Worm (Caenorhabditis elegans) whole organism, L3 larva: ENCODE measurements around the gene C25D7.5.

ENCODE experiments used
- R02D3.7 ChIP-seq: fragments of 150-350 bp; optimal IDR thresholded peaks from 2 replicates; lab custom pipeline; 2014; ENCODE audit warnings: missing biosample characterization, missing genetic modification characterization
- ZK546.5 ChIP-seq: sonication (generic microtip); optimal IDR thresholded peaks from 2 replicates; lab custom pipeline; 2017; ENCODE audit warnings: missing biosample characterization, missing genetic modification characterization
- aly-2 ChIP-seq: fragments of 150-350 bp; optimal IDR thresholded peaks from 2 replicates; lab custom pipeline; 2014; ENCODE audit warnings: missing biosample characterization, missing genetic modification characterization
- ama-1 ChIP-seq: fragments of 150-350 bp; optimal IDR thresholded peaks from 2 replicates; lab custom pipeline; 2018
- ceh-16 ChIP-seq: sonication (generic microtip); optimal IDR thresholded peaks from 2 replicates; lab custom pipeline; 2017; ENCODE audit warnings: missing biosample characterization, missing genetic modification characterization
- ceh-28 ChIP-seq: fragments of 150-350 bp; optimal IDR thresholded peaks from 2 replicates; lab custom pipeline; 2014; ENCODE audit warnings: missing biosample characterization, missing genetic modification reagents, missing genetic modification characterization
- ceh-82 ChIP-seq: fragments of 150-350 bp; optimal IDR thresholded peaks from 2 replicates; lab custom pipeline; 2014; ENCODE audit warnings: missing biosample characterization, missing genetic modification characterization
- ceh-9 ChIP-seq: sonication (generic microtip); optimal IDR thresholded peaks from 2 replicates; lab custom pipeline; 2018; ENCODE audit warnings: missing biosample characterization, missing genetic modification characterization
- daf-12 ChIP-seq: fragments of 150-350 bp; optimal IDR thresholded peaks from 2 replicates; lab custom pipeline; 2014; ENCODE audit warnings: missing biosample characterization, missing genetic modification reagents, missing genetic modification characterization
- egl-27 ChIP-seq: sonication (generic microtip); optimal IDR thresholded peaks from 4 replicates; lab custom pipeline; 2017; ENCODE audit warnings: missing biosample characterization, missing genetic modification reagents, missing genetic modification characterization
- egl-5 ChIP-seq: fragments of 150-350 bp; optimal IDR thresholded peaks from 2 replicates; lab custom pipeline; 2017; ENCODE audit warnings: missing biosample characterization, missing genetic modification reagents, missing genetic modification characterization, inconsistent platforms
- elt-1 ChIP-seq: fragments of 150-350 bp; optimal IDR thresholded peaks from 2 replicates; lab custom pipeline; 2014; ENCODE audit warnings: missing biosample characterization, missing genetic modification characterization
- elt-2 ChIP-seq: sonication (generic microtip); optimal IDR thresholded peaks from 2 replicates; lab custom pipeline; 2016; ENCODE audit warnings: missing genetic modification reagents, mild to moderate bottlenecking, missing genetic modification characterization, missing compliant biosample characterization
- elt-3 ChIP-seq, 3 experiments: fragments of 150-350 bp in 1 of 3; sonication (generic microtip) in 2 of 3; optimal IDR thresholded peaks; 2 replicates in 2 of 3; 4 replicates in 1 of 3; lab custom pipeline; 2014 to 2017; ENCODE audit warnings: missing biosample characterization in 3 of 3, missing genetic modification characterization in 3 of 3
- eor-1 ChIP-seq, 2 experiments: fragments of 150-350 bp; optimal IDR thresholded peaks; 2 replicates each; lab custom pipeline; 2014 to 2018; ENCODE audit warnings: missing biosample characterization in 2 of 2, missing genetic modification characterization in 2 of 2
- fkh-10 ChIP-seq: sonication (generic microtip); optimal IDR thresholded peaks from 2 replicates; lab custom pipeline; 2017; ENCODE audit warnings: missing biosample characterization, missing genetic modification reagents, missing genetic modification characterization
- fkh-2 ChIP-seq: fragments of 150-350 bp; optimal IDR thresholded peaks from 2 replicates; lab custom pipeline; 2014; ENCODE audit warnings: missing biosample characterization, missing genetic modification reagents, missing genetic modification characterization
- fos-1 ChIP-seq: fragments of 150-350 bp; optimal IDR thresholded peaks from 2 replicates; lab custom pipeline; 2014; ENCODE audit warnings: missing biosample characterization, missing genetic modification characterization
- hmg-11 ChIP-seq: sonication (generic microtip); optimal IDR thresholded peaks from 2 replicates; lab custom pipeline; 2016; ENCODE audit warnings: missing genetic modification characterization, missing compliant biosample characterization
- jun-1 ChIP-seq: fragments of 150-350 bp; optimal IDR thresholded peaks from 2 replicates; lab custom pipeline; 2014; ENCODE audit warnings: missing biosample characterization, missing genetic modification reagents, missing genetic modification characterization
- lin-15B ChIP-seq: fragments of 150-350 bp; optimal IDR thresholded peaks from 2 replicates; lab custom pipeline; 2014; ENCODE audit warnings: missing biosample characterization, missing genetic modification characterization
- lin-39 ChIP-seq: fragments of 150-350 bp; optimal IDR thresholded peaks from 2 replicates; lab custom pipeline; 2018; ENCODE audit warnings: missing biosample characterization, missing genetic modification reagents, missing genetic modification characterization
- lsy-12 ChIP-seq: sonication (generic microtip); optimal IDR thresholded peaks from 2 replicates; lab custom pipeline; 2016; ENCODE audit warnings: mild to moderate bottlenecking, missing genetic modification characterization, missing compliant biosample characterization
- mdl-1 ChIP-seq: fragments of 150-350 bp; optimal IDR thresholded peaks from 2 replicates; lab custom pipeline; 2014; ENCODE audit warnings: missing biosample characterization, missing genetic modification characterization
- mml-1 ChIP-seq: fragments of 150-350 bp; sonication (generic microtip); optimal IDR thresholded peaks from 3 replicates; lab custom pipeline; 2014; ENCODE audit warnings: missing biosample characterization, missing genetic modification characterization
- nfya-1 ChIP-seq: sonication (generic microtip); optimal IDR thresholded peaks from 2 replicates; lab custom pipeline; 2017; ENCODE audit warnings: missing genetic modification characterization, mild to moderate bottlenecking, missing compliant biosample characterization, antibody characterized with exemption, moderate library complexity; ENCODE audit not compliant: insufficient read depth
- nhr-11 ChIP-seq: fragments of 150-350 bp; optimal IDR thresholded peaks from 2 replicates; lab custom pipeline; 2014; ENCODE audit warnings: missing biosample characterization, missing genetic modification characterization
- nhr-12 ChIP-seq: fragments of 150-350 bp; optimal IDR thresholded peaks from 2 replicates; lab custom pipeline; 2014; ENCODE audit warnings: missing biosample characterization, missing genetic modification characterization
- nhr-23 ChIP-seq: fragments of 150-350 bp; optimal IDR thresholded peaks from 2 replicates; lab custom pipeline; 2014; ENCODE audit warnings: missing biosample characterization, missing genetic modification reagents, missing genetic modification characterization
- nhr-237 ChIP-seq: fragments of 150-350 bp; optimal IDR thresholded peaks from 2 replicates; lab custom pipeline; 2014; ENCODE audit warnings: missing biosample characterization, missing genetic modification characterization
- nhr-25 ChIP-seq: sonication (generic microtip); optimal IDR thresholded peaks from 2 replicates; lab custom pipeline; 2017; ENCODE audit warnings: missing biosample characterization, missing genetic modification characterization
- nhr-28 ChIP-seq: fragments of 150-350 bp; optimal IDR thresholded peaks from 2 replicates; lab custom pipeline; 2014; ENCODE audit warnings: missing biosample characterization, missing genetic modification characterization
- nhr-43 ChIP-seq: sonication (generic microtip); optimal IDR thresholded peaks from 2 replicates; lab custom pipeline; 2016; ENCODE audit warnings: mild to moderate bottlenecking, missing genetic modification characterization, missing compliant biosample characterization; ENCODE audit not compliant: poor library complexity, severe bottlenecking
- nhr-67 ChIP-seq: fragments of 150-350 bp; optimal IDR thresholded peaks from 2 replicates; lab custom pipeline; 2014; ENCODE audit warnings: missing biosample characterization, missing genetic modification characterization
- nhr-76 ChIP-seq: fragments of 150-350 bp; sonication (generic microtip); optimal IDR thresholded peaks from 5 replicates; lab custom pipeline; 2014; ENCODE audit warnings: missing biosample characterization, missing genetic modification characterization
- nhr-77 ChIP-seq: fragments of 150-350 bp; optimal IDR thresholded peaks from 2 replicates; lab custom pipeline; 2014; ENCODE audit warnings: missing biosample characterization, missing genetic modification characterization
- pha-4 ChIP-seq: fragments of 150-350 bp; optimal IDR thresholded peaks from 2 replicates; lab custom pipeline; 2014; ENCODE audit warnings: missing biosample characterization, missing genetic modification reagents, missing genetic modification characterization
- pqm-1 ChIP-seq: fragments of 150-350 bp; optimal IDR thresholded peaks from 2 replicates; lab custom pipeline; 2017; ENCODE audit warnings: missing biosample characterization, missing genetic modification characterization, inconsistent platforms
- sea-2 ChIP-seq: fragments of 150-350 bp; sonication (generic microtip); optimal IDR thresholded peaks from 4 replicates; lab custom pipeline; 2014; ENCODE audit warnings: missing biosample characterization, missing genetic modification reagents, missing genetic modification characterization
- skn-1 ChIP-seq: fragments of 150-350 bp; optimal IDR thresholded peaks from 2 replicates; lab custom pipeline; 2014; ENCODE audit warnings: missing biosample characterization, missing genetic modification characterization
- snpc-4 ChIP-seq: fragments of 150-350 bp; optimal IDR thresholded peaks from 2 replicates; lab custom pipeline; 2014; ENCODE audit warnings: missing biosample characterization, missing genetic modification characterization
- tbx-2 ChIP-seq: sonication (generic microtip); optimal IDR thresholded peaks from 2 replicates; lab custom pipeline; 2016; ENCODE audit warnings: mild to moderate bottlenecking, missing genetic modification characterization, missing compliant biosample characterization
- unc-39 ChIP-seq: sonication (generic microtip); optimal IDR thresholded peaks from 4 replicates; lab custom pipeline; 2017; ENCODE audit warnings: missing biosample characterization, missing genetic modification characterization
- unc-62 ChIP-seq: fragments of 150-350 bp; sonication (generic microtip); optimal IDR thresholded peaks from 4 replicates; lab custom pipeline; 2014; ENCODE audit warnings: missing biosample characterization, missing genetic modification reagents, missing genetic modification characterization
- zag-1 ChIP-seq: fragments of 150-350 bp; optimal IDR thresholded peaks from 2 replicates; lab custom pipeline; 2014; ENCODE audit warnings: missing biosample characterization, missing genetic modification characterization
- ztf-11 ChIP-seq: fragments of 150-350 bp; optimal IDR thresholded peaks from 2 replicates; lab custom pipeline; 2014; ENCODE audit warnings: missing biosample characterization, missing genetic modification characterization
- ztf-4 ChIP-seq: fragments of 150-350 bp; optimal IDR thresholded peaks from 2 replicates; lab custom pipeline; 2014; ENCODE audit warnings: missing biosample characterization, missing genetic modification characterization

Gene C25D7.5

ce11 chrV:15082291-15082690 lies 29.8 kb downstream of the C25D7.5 start, which contains the start of the genes C01G10.10 and C01G10.9 (continued):
- TF ChIP-seq eor-1 (tag; optimal IDR thresholded peaks at IDR 0.05; lab: Kevin White, UChicago) (peak in 1 of 2 experiments; percentile 67), nhr-77 (no peak), daf-12 (tag; lab: Kevin White, UChicago) (no peak), R02D3.7 (peak; percentile 9)
- TF ChIP-seq, all 47 proteins: peak for 13

ce11 chrV:15083659-15084058 lies 31.2 kb downstream of the C25D7.5 start:
- no peak for TF ChIP-seq daf-12 (tag; lab: Kevin White, UChicago)
- TF ChIP-seq fkh-10 (GFP tag; lab: Kevin White, UChicago), result no peak
- TF ChIP-seq elt-2 (tag; lab: Kevin White, UChicago), result peak; percentile 15
- TF ChIP-seq jun-1 (tag; lab: Kevin White, UChicago), result no peak
- no peak for TF ChIP-seq lin-15B (tag; lab: Kevin White, UChicago)
- TF ChIP-seq ama-1 (lab: Kevin White, UChicago), result peak; percentile 84
- TF ChIP-seq fos-1 (tag; lab: Kevin White, UChicago), result no peak

- peak; percentile 61 for TF ChIP-seq elt-2 (tag; lab: Kevin White, UChicago)
- no peak for TF ChIP-seq mml-1 (tag; lab: Kevin White, UChicago)
- no peak for TF ChIP-seq daf-12 (tag; lab: Kevin White, UChicago)
- TF ChIP-seq unc-39 (tag; lab: Kevin White, UChicago), result no peak
- TF ChIP-seq ztf-4 (tag; lab: Kevin White, UChicago), result no peak
- TF ChIP-seq fkh-2, result no peak
- peak; percentile 13 for TF ChIP-seq egl-27 (tag; lab: Kevin White, UChicago)
- TF ChIP-seq skn-1, result peak; percentile 15
- TF ChIP-seq nhr-25 (tag; lab: Kevin White, UChicago), result peak; percentile 86
- TF ChIP-seq hmg-11 (tag; lab: Kevin White, UChicago), result peak; percentile 83
- TF ChIP-seq nhr-28 (tag; lab: Kevin White, UChicago), result no peak
- TF ChIP-seq lin-39 (tag; lab: Kevin White, UChicago), result peak; percentile 75
- TF ChIP-seq pqm-1 (tag; lab: Kevin White, UChicago), result peak; percentile 82
- TF ChIP-seq nfya-1, result peak; percentile 89
- no peak for TF ChIP-seq elt-3 (tag; optimal IDR thresholded peaks at IDR 0.05; lab: Kevin White, UChicago)
- no peak for TF ChIP-seq elt-1 (tag; lab: Kevin White, UChicago)
- TF ChIP-seq jun-1 (tag; lab: Kevin White, UChicago), result peak; percentile 58
- no peak for TF ChIP-seq nhr-23 (tag; lab: Kevin White, UChicago)
- peak; percentile 11 for TF ChIP-seq nhr-11 (tag; lab: Kevin White, UChicago)
- TF ChIP-seq snpc-4 (tag; lab: Kevin White, UChicago), result peak; percentile 87
- TF ChIP-seq ztf-11 (tag; lab: Kevin White, UChicago), result no peak
- peak; percentile 99 for TF ChIP-seq lin-15B (tag; lab: Kevin White, UChicago)
- peak; percentile 77 for TF ChIP-seq ceh-28 (tag; lab: Kevin White, UChicago)
- TF ChIP-seq nhr-237, result no peak
- peak; percentile 37 for TF ChIP-seq nhr-77
- peak; percentile 95 for TF ChIP-seq nhr-43 (tag; lab: Kevin White, UChicago)
- no peak for TF ChIP-seq ceh-9 (tag; lab: Kevin White, UChicago)
- peak; percentile 98 for TF ChIP-seq R02D3.7
- peak; percentile 68 for TF ChIP-seq ceh-82 (tag; lab: Kevin White, UChicago)
- TF ChIP-seq egl-5, result peak; percentile 87
- no peak for TF ChIP-seq sea-2 (GFP tag; lab: Kevin White, UChicago)
- TF ChIP-seq nhr-67 (tag; lab: Kevin White, UChicago), result no peak
- TF ChIP-seq eor-1 (tag; optimal IDR thresholded peaks at IDR 0.05; lab: Kevin White, UChicago), result peak in 1 of 2 experiments; percentile 45
- peak; percentile 37 for TF ChIP-seq tbx-2 (tag; lab: Kevin White, UChicago)
- TF ChIP-seq lsy-12 (tag; lab: Kevin White, UChicago), result peak; percentile 85
- TF ChIP-seq zag-1, result no peak
- no peak for TF ChIP-seq ZK546.5 (tag; lab: Kevin White, UChicago)
- no peak for TF ChIP-seq ceh-16 (tag; lab: Kevin White, UChicago)
- TF ChIP-seq unc-62 (GFP tag; lab: Kevin White, UChicago), result no peak
- no peak for TF ChIP-seq fos-1 (tag; lab: Kevin White, UChicago)
- TF ChIP-seq nhr-76 (tag; lab: Kevin White, UChicago), result peak; percentile 0
- no peak for TF ChIP-seq aly-2 (tag; lab: Kevin White, UChicago)
- no peak for TF ChIP-seq nhr-12 (tag; lab: Kevin White, UChicago)
- no peak for TF ChIP-seq mdl-1
- TF ChIP-seq fkh-10 (GFP tag; lab: Kevin White, UChicago), result peak; percentile 92
- no peak for TF ChIP-seq ama-1 (lab: Kevin White, UChicago)
- peak; percentile 95 for TF ChIP-seq pha-4 (tag; lab: Kevin White, UChicago)
Measured at ce11 chrV:15085335-15085800, 32.9 kb downstream of the C25D7.5 start, which contains the start of the genes ahsa-1 and C01G10.7. ahsa-1 (minus strand) TSS chrV:15085385. C01G10.7 (plus strand) TSS chrV:15085747.
